Fruit fly (Drosophila melanogaster): ENCODE data around the gene Cp16.

Cp16 gene

DNA sequence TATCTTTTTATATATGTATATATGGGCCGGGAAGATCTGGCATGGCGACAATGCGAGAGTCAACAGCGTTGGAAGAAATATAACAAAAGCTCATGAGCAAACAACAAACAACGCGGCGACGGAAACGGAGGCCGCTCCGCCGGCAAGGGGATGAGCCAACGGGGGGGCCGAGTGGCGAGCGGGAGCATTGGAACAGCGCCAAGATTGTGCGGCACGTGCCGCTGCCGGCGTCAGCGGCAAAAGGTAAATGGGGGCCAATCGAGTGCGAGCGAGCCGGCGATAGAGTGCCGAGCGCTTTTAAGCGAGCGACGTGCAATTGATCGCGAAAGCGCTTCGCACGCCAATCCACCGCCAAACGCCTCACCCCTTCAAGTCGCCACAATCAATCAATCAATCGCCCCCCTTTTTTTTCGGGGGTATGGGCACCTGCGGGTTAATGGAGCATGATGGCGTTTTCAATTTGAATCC lies 35.2 kb upstream of the Cp16 start:
- no peak for TF ChIP-seq Dll (optimal IDR thresholded peaks at IDR 0.05)
- peak; percentile 1 to 30 for TF ChIP-seq EcR (GFP tag; optimal IDR thresholded peaks at IDR 0.05)

DNA sequence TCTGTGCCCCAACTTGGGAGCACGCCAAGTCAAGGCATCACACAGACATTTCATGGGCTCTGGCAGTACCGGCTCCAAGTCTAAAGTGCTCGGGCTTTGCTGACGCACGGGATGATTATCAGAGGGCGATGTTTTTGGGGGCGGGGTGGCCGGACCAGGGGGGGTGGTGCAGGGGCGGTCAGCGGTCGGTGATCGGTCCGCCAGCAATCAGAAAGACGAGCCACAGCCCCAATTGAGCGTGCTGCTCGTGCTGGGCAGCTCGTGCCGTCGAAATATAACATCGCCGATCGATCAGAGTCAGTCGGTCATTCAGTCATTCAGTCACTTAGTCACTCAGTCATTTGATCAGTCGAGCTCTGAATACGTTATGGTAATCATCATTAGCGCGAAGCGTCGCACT lies 33.9 kb upstream of the Cp16 start:
- TF ChIP-seq CG8478 (optimal IDR thresholded peaks at IDR 0.05) (no peak), pan (optimal IDR thresholded peaks at IDR 0.05) (no peak), Dll (optimal IDR thresholded peaks at IDR 0.05) (no peak)

DNA sequence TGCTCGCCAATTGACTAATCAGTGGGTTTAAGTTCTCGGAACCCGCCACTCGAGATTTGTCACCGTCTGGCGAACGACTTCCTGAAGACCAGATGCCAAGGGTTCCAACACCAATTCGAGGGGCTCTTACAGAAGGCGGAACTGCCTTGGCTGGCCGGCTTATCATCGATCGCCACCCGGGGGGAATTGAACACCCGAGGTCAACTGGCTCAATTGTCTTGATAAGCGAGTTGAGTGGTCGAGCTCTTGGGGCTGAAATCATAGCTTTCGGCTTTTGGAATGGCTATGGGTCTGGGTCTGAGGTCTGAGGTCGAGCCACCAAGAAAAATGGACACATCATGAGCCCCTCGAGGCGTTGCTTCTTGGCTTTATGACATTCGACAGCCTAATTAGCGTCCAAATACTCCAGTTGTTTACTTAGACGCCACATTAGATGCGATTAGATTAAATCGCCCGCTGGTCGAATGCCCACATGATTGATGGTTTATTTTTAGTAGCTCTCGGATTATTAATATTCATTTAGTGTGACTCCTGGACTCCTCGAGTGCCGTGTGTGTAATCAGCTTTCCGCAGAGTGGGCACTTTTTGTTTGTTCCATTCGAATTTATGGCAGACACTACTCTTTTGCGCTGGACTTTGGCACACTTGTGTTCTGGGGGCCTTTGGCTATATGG lies 33.1 kb upstream of the Cp16 start:
- TF ChIP-seq pan (optimal IDR thresholded peaks at IDR 0.05): no peak
- no peak for TF ChIP-seq Dll (optimal IDR thresholded peaks at IDR 0.05)
- no peak for TF ChIP-seq EcR (GFP tag; optimal IDR thresholded peaks at IDR 0.05)
- TF ChIP-seq CG8478 (optimal IDR thresholded peaks at IDR 0.05): no peak
- no peak for TF ChIP-seq psq (optimal IDR thresholded peaks at IDR 0.05)
- TF ChIP-seq usp (GFP tag; optimal IDR thresholded peaks at IDR 0.05): no peak

DNA sequence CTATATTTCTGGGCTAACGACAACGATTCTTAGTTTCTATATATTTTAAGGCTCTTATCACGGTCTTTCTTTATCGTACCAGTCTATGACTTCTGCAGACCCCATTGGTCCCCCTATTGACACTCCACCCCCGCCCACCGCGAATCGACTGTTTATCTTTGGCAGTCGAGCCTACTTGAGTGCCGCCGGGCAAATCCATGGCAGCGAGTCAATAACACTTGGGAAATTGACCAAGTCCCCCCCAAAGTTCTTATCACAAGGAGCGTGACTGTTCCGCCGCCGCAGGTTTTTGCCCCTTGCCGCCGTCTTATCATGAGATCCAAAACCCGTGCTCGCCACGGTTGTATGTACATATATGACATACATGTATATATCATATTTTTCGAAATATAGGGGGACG lies 32.1 kb upstream of the Cp16 start:
- TF ChIP-seq usp (GFP tag; optimal IDR thresholded peaks at IDR 0.05): no peak
- TF ChIP-seq CG8478 (optimal IDR thresholded peaks at IDR 0.05): no peak
- TF ChIP-seq pan (optimal IDR thresholded peaks at IDR 0.05): no peak
- no peak for TF ChIP-seq Dll (optimal IDR thresholded peaks at IDR 0.05)
- TF ChIP-seq EcR (GFP tag; optimal IDR thresholded peaks at IDR 0.05): peak in 1 of 2 experiments; percentile 56

DNA sequence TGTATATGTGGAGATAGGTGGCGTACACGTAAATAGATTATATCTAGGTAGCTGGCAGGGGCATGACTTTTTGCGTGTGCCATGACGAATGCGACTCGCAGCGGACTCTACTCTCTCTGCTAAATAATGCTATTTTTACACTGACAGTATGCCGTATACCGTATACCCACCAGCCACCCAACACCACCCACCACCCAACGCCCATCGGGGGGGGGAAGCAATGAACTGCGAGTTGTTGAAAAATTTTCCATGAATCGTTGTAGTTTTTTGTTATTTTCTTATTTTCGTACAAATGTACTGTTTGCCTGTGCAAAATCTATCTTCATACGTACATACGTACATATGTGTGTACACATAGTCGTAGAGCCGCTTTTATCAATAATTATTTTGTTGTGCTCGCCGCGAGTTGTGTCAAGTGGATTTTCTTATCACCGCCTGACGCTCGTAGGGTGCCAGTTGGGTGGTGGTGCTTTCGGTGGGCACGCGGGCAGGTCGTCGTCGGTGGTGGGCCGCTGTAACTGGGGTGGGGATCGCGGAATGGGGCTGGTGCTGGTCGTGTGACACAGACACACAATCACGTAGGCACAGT lies 31.6 kb upstream of the Cp16 start:
- TF ChIP-seq EcR (GFP tag; optimal IDR thresholded peaks at IDR 0.05) (peak in 1 of 2 experiments; percentile 23), usp (GFP tag; optimal IDR thresholded peaks at IDR 0.05) (no peak)

DNA sequence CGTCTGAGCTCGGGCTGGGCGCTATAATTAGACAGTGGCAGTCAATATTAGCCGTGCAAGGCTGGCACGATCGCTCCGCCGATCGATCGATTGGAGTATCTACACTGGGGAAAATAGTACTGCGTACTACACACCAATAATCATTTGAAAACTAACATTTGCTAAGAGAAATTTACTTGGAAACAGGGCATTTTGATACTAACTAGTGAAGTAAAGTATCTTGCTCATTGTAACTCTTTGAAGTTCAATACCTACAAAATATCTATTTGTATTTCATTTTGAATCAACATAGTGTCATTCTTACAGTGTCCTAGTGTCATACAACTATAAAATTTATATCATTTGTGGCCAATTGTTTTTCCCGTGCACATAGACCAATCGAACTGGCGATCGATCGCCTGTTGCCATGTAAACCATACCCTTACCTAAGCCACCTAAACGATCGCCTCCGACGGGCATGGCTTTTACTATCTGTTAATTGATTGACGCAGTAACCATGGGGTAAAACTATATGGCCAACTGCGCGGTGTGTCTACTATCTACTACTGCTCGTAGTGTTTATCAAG lies 31.0 kb upstream of the Cp16 start:
- TF ChIP-seq CG8478 (optimal IDR thresholded peaks at IDR 0.05): no peak
- no peak for TF ChIP-seq usp (GFP tag; optimal IDR thresholded peaks at IDR 0.05)
- TF ChIP-seq Dll (optimal IDR thresholded peaks at IDR 0.05): no peak

DNA sequence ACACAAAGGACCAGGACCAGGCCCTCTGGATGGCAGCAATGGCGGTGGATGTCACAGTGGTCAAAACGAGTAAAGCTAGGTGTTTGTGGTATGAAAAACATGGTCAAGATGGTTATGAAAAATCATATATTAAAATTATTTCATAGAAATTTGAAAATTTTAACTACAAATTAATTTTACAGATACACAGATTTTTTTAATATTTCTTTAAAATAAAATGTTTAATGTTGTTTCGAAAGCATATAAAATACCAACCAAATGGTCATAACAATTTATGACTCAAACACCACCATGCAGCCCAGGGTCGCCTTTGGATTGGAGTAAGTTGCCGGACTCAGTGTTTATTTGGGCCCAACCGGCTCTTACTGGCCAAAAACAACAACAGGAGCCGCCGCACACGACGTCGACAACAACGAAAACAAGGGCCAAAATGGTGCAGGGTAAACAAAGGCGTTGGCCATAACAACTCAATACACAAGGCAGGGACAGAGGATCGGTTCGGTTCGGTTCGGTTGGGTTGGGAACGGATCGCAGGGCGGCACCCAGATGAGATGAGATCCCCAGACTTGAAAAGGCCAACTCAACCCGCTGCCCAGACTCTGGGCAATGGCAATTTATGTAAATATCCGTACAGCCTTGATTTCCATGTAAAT lies 29.9 kb upstream of the Cp16 start:
- TF ChIP-seq EcR (GFP tag; optimal IDR thresholded peaks at IDR 0.05) (no peak), pan (optimal IDR thresholded peaks at IDR 0.05) (peak; percentile 13)

DNA sequence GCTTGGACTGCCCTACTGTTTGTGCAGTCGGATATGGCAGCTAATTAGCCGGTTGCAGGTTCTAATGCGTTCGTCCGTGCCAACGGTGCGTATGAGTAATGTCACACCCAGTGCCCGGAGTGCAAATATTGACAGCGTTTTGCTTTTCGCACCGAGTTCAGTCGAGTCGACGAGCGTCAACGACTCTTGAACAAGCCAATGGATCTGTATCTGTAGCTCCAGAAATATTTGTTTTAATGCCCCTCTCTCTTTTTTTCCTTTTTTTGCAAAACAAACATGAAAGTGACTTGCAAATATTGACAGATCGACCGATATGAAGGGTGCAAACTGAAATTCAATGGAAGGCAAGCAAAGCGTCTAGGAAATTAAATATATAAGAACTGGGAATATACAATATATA lies 29.3 kb upstream of the Cp16 start:
- TF ChIP-seq Dll (optimal IDR thresholded peaks at IDR 0.05) (no peak), CG8478 (optimal IDR thresholded peaks at IDR 0.05) (no peak), pan (optimal IDR thresholded peaks at IDR 0.05) (no peak), psq (optimal IDR thresholded peaks at IDR 0.05) (no peak), usp (GFP tag; optimal IDR thresholded peaks at IDR 0.05) (no peak), EcR (GFP tag; optimal IDR thresholded peaks at IDR 0.05) (no peak)

DNA sequence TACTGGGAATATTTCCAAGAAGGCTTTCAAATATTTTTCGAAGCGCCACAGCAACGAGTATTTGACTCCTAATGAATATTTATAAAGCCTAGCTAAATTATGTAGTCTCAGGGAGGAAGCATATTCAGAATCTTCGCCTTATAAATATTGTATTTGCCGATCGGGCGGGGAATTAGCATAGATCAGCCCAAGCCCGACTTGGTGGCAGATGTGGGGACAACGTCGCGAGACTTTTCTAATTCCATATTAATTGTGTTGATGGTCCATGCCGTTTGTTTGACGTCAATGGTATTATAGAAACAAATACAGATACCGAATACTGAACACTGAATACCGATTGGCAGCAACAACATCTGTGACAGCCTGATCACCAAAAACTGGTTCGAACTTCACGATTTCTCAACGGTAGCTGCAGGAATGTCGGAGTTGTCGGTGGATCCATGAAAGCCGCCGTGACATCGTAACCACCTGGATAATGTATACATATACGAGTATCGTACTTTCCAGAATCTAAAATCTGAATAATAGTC lies 28.0 kb upstream of the Cp16 start:
- no peak for TF ChIP-seq pan (optimal IDR thresholded peaks at IDR 0.05)
- TF ChIP-seq EcR (GFP tag; optimal IDR thresholded peaks at IDR 0.05): no peak
- no peak for TF ChIP-seq Dll (optimal IDR thresholded peaks at IDR 0.05)
- TF ChIP-seq usp (GFP tag; optimal IDR thresholded peaks at IDR 0.05): no peak
- no peak for TF ChIP-seq CG8478 (optimal IDR thresholded peaks at IDR 0.05)
- no peak for TF ChIP-seq psq (optimal IDR thresholded peaks at IDR 0.05)

DNA sequence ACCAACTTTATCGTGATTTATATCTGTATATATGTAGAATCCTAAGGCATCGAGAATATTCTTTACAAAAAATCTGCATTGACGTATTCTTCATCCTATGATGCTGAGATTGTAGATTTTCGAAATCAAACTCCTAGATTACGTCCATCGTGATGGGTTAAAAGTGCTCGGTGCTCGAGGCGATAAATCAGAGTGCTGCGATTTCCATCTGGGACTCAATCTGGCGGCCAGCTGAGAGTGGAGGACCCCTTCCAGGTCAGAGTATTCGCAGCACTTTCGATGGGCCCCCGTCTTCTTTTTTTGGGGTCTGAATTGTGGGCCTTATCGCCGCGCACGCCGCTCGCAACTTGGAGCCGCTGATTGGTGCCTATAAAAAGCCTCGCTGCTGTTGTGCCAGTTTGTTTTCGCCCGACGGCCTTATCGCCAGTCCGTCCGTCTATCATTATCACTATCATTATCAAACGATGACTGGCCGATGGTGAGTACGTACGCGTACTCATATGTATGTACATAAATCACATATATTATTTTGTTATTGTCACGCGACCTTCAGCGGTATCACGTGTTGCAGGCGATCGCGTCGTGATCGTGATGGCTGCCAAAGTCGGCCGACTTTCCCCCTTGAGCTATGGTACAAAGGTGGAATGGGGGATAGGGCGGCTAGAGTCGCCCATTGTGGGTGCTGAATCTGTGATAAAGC lies 26.9 kb upstream of the Cp16 start:
- TF ChIP-seq pan (optimal IDR thresholded peaks at IDR 0.05): no peak
- no peak for TF ChIP-seq Dll (optimal IDR thresholded peaks at IDR 0.05)
- no peak for TF ChIP-seq psq (optimal IDR thresholded peaks at IDR 0.05)
- TF ChIP-seq CG8478 (optimal IDR thresholded peaks at IDR 0.05): no peak
- no peak for TF ChIP-seq usp (GFP tag; optimal IDR thresholded peaks at IDR 0.05)
- TF ChIP-seq EcR (GFP tag; optimal IDR thresholded peaks at IDR 0.05): no peak

DNA sequence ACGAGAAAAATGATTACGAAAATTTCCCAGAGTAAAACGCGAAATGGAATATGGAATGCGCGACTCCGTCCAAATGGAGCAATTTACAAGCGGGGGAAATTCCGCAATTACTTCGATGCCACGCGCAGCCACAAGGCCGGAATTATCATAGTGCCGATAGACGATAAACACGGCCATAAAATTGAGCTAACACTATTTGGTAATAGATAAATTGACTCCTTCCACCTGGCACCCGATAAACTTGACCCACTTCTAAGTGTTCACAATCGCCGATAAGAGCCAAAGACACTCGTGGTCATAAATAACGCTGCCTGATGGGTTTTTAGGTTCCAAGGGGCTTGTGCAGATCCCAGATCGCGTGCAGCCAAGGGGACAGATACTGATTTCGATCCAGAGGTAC lies 24.7 kb upstream of the Cp16 start:
- TF ChIP-seq EcR (GFP tag; optimal IDR thresholded peaks at IDR 0.05) (no peak), pan (optimal IDR thresholded peaks at IDR 0.05) (no peak), usp (GFP tag; optimal IDR thresholded peaks at IDR 0.05) (no peak), Dll (optimal IDR thresholded peaks at IDR 0.05) (no peak), CG8478 (optimal IDR thresholded peaks at IDR 0.05) (no peak), psq (optimal IDR thresholded peaks at IDR 0.05) (no peak)

DNA sequence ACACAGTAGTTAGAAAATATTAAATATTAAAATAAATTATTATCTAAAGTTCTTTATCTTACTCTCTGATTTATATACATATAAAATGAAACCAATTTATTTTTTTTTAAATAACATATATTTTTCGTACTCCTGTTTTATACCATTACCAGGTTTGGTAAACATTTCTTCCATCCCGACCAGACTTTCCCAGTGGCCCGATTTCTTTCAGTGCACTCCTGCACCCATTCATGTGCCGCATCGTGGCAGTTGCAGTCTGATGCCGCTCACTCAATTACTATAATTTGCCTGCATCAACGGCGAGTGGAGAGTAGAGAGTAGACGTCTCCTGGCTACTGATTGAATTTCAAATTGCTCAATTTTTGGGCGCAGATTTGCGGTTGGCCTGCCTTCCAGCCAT lies 23.9 kb upstream of the Cp16 start:
- no peak for TF ChIP-seq Dll (optimal IDR thresholded peaks at IDR 0.05)
- TF ChIP-seq usp (GFP tag; optimal IDR thresholded peaks at IDR 0.05): no peak
- TF ChIP-seq EcR (GFP tag; optimal IDR thresholded peaks at IDR 0.05): no peak
- TF ChIP-seq pan (optimal IDR thresholded peaks at IDR 0.05): no peak
- no peak for TF ChIP-seq CG8478 (optimal IDR thresholded peaks at IDR 0.05)
- no peak for TF ChIP-seq psq (optimal IDR thresholded peaks at IDR 0.05)
